Fruit fly (Drosophila melanogaster) whole organism, larva: Measurements from ENCODE around the gene RecQ5.

ENCODE experiments used
- noc ChIP-seq: fragments of 200-800 bp; sonication (Bioruptor generic); optimal IDR thresholded peaks from 3 replicates; lab custom pipeline; 2019; ENCODE audit warnings: missing biosample characterization, mild to moderate bottlenecking, missing genetic modification characterization, moderate library complexity

Gene RecQ5

dm6 chr3L:14612945-14613791, 18.7 kb downstream of the RecQ5 start:
- TF ChIP-seq noc (tag; lab: Kevin White, UChicago), result no peak

dm6 chr3L:14611406-14612335, 20.2 kb downstream of the RecQ5 start:
- no peak for TF ChIP-seq noc (tag; lab: Kevin White, UChicago)

dm6 chr3L:14610458-14610857, 21.4 kb downstream of the RecQ5 start:
- no peak for TF ChIP-seq noc (tag; lab: Kevin White, UChicago)

dm6 chr3L:14609138-14609729, 22.6 kb downstream of the RecQ5 start:
- TF ChIP-seq noc (tag; lab: Kevin White, UChicago), result no peak

dm6 chr3L:14607620-14608019, 24.3 kb downstream of the RecQ5 start:
- no peak for TF ChIP-seq noc (tag; lab: Kevin White, UChicago)

dm6 chr3L:14605291-14605690, 26.6 kb downstream of the RecQ5 start:
- TF ChIP-seq noc (tag; lab: Kevin White, UChicago), result no peak

DNA sequence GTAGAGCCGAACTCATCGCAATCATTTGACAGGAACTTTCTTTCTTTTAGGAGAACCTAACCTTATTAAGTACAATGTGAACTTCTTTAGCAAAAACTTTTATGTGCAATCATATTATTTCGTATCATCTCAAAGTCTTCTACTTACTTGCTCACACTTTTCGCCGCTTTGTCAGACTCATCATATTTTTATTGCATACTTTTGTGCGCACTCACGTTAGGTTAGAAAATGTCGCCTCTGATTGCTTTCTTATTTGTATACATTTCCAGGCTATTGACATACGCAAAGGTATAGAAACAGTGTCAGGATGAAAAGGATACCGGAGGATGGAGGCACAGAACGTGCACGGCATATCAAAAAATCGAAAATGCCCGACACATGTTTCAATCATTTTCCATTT, 28.7 kb downstream of the RecQ5 start:
- TF ChIP-seq noc (tag; lab: Kevin White, UChicago), result no peak

- TF ChIP-seq noc (tag; lab: Kevin White, UChicago), result no peak
Observed at dm6 chr3L:14600570-14600969, 31.3 kb downstream of the RecQ5 start.

dm6 chr3L:14599503-14599902, 32.4 kb downstream of the RecQ5 start, which contains the start of gene HGTX:
HGTX (minus strand) TSS chr3L:14599540.
- TF ChIP-seq noc (tag; lab: Kevin White, UChicago), result no peak

dm6 chr3L:14592166-14592565, 39.7 kb downstream of the RecQ5 start:
- TF ChIP-seq noc (tag; lab: Kevin White, UChicago), result no peak

dm6 chr3L:14590964-14591363, 40.9 kb downstream of the RecQ5 start:
- TF ChIP-seq noc (tag; lab: Kevin White, UChicago), result no peak

DNA sequence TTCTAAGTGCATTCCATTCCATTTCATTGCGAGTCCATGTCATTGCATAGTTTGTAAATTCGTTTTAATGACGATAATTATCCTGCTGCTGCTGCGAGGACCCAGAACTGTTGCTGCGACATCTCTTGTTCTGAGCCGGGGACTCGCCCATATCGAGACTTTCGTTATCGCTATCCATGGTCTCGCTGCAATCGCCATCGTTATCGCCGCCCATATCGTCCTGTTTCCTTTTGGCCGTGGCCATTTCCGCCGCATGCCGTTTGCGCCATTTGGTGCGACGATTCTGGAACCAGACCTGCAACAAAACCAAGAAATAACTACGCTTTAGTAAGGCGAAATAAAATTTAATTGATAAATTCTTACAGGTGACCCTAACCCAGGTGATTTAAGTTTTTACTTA, 48.1 kb downstream of the RecQ5 start:
- no peak for TF ChIP-seq noc (tag; lab: Kevin White, UChicago)

dm6 chr3L:14582736-14583135, 49.1 kb downstream of the RecQ5 start:
- no peak for TF ChIP-seq noc (tag; lab: Kevin White, UChicago)

dm6 chr3L:14580294-14580693, 51.6 kb downstream of the RecQ5 start:
- TF ChIP-seq noc (tag; lab: Kevin White, UChicago), result no peak

- TF ChIP-seq noc (tag; lab: Kevin White, UChicago), result no peak
Observed at dm6 chr3L:14578896-14579295, 53.0 kb downstream of the RecQ5 start.
